Fruit fly (Drosophila melanogaster) whole organism, prepupa: ENCODE data around the gene Nct.
A peak's percentile ranks its signal among the peaks of the same experiment; 100 is the strongest.

Experiments
- Blimp-1 ChIP-seq: fragments of 200-800 bp; sonication (Bioruptor generic); optimal IDR thresholded peaks from 3 replicates; lab custom pipeline; 2017; ENCODE audit warnings: missing biosample characterization, missing genetic modification characterization, mild to moderate bottlenecking, moderate library complexity, missing genetic modification reagents
- CG10669 ChIP-seq: fragments of 200-800 bp; sonication (Bioruptor generic); optimal IDR thresholded peaks from 3 replicates; lab custom pipeline; 2018; ENCODE audit warnings: missing biosample characterization, mild to moderate bottlenecking, missing genetic modification characterization, moderate library complexity
- CG11294 ChIP-seq: fragments of 200-800 bp; sonication (Bioruptor generic); IDR thresholded peaks from 2 replicates; pipeline ENCODE4 v1.3.6; 2022; ENCODE audit warnings: missing biosample characterization, missing genetic modification characterization
- CG11762 ChIP-seq: fragments of 200-800 bp; sonication (Bioruptor generic); optimal IDR thresholded peaks from 3 replicates; lab custom pipeline; 2016; ENCODE audit warnings: missing biosample characterization, missing genetic modification characterization; ENCODE audit not compliant: insufficient read depth
- CG1621 ChIP-seq: fragments of 200-800 bp; sonication (Bioruptor generic); optimal IDR thresholded peaks from 3 replicates; lab custom pipeline; 2018; ENCODE audit warnings: missing biosample characterization, mild to moderate bottlenecking, missing genetic modification characterization
- CG16779 ChIP-seq: fragments of 200-800 bp; sonication (Bioruptor generic); optimal IDR thresholded peaks from 3 replicates; lab custom pipeline; 2017; ENCODE audit warnings: missing biosample characterization, mild to moderate bottlenecking, missing genetic modification characterization
- CG3032 ChIP-seq: fragments of 200-800 bp; optimal IDR thresholded peaks from 2 replicates; lab custom pipeline; 2019; ENCODE audit warnings: missing biosample characterization, mild to moderate bottlenecking, missing genetic modification characterization, moderate library complexity
- CG31627 ChIP-seq: fragments of 200-800 bp; sonication (Bioruptor generic); optimal IDR thresholded peaks from 3 replicates; lab custom pipeline; 2016; ENCODE audit warnings: missing biosample characterization, missing genetic modification characterization
- CG34406 ChIP-seq: fragments of 200-800 bp; sonication (Bioruptor generic); optimal IDR thresholded peaks from 3 replicates; lab custom pipeline; 2016; ENCODE audit warnings: missing biosample characterization, missing genetic modification characterization
- CG3919 ChIP-seq: fragments of 200-800 bp; sonication (Bioruptor generic); optimal IDR thresholded peaks from 3 replicates; lab custom pipeline; 2016; ENCODE audit warnings: missing biosample characterization, missing genetic modification characterization
- CG6808 ChIP-seq: fragments of 200-800 bp; sonication (Bioruptor generic); optimal IDR thresholded peaks from 3 replicates; lab custom pipeline; 2017; ENCODE audit warnings: missing biosample characterization, missing genetic modification characterization, mild to moderate bottlenecking, moderate library complexity, missing genetic modification reagents
- CG6854 ChIP-seq: fragments of 200-800 bp; sonication (Bioruptor generic); optimal IDR thresholded peaks from 2 replicates; lab custom pipeline; 2017; ENCODE audit warnings: missing biosample characterization, mild to moderate bottlenecking, missing genetic modification characterization
- Eip93F ChIP-seq: fragments of 200-800 bp; sonication (Bioruptor generic); optimal IDR thresholded peaks from 2 replicates; lab custom pipeline; 2016; ENCODE audit warnings: missing biosample characterization, mild to moderate bottlenecking, missing genetic modification characterization
- Ets96B ChIP-seq: fragments of 200-800 bp; optimal IDR thresholded peaks from 2 replicates; lab custom pipeline; 2019; ENCODE audit warnings: missing biosample characterization, mild to moderate bottlenecking, missing genetic modification characterization, moderate library complexity
- Gug ChIP-seq: fragments of 200-800 bp; sonication (Bioruptor generic); IDR thresholded peaks from 2 replicates; pipeline ENCODE4 v1.3.6; 2022; ENCODE audit warnings: missing biosample characterization, missing genetic modification characterization
- Met ChIP-seq: fragments of 200-800 bp; sonication (Bioruptor generic); optimal IDR thresholded peaks from 3 replicates; lab custom pipeline; 2016; ENCODE audit warnings: missing biosample characterization, missing genetic modification characterization
- OdsH ChIP-seq: fragments of 200-800 bp; sonication (Bioruptor generic); optimal IDR thresholded peaks from 3 replicates; lab custom pipeline; 2016; ENCODE audit warnings: missing biosample characterization, missing genetic modification characterization
- Sox102F ChIP-seq: fragments of 200-800 bp; sonication (Bioruptor generic); optimal IDR thresholded peaks from 2 replicates; lab custom pipeline; 2016; ENCODE audit warnings: missing biosample characterization, mild to moderate bottlenecking, missing genetic modification characterization
- Sox14 ChIP-seq: fragments of 200-800 bp; sonication (Bioruptor generic); optimal IDR thresholded peaks from 3 replicates; lab custom pipeline; 2016; ENCODE audit warnings: missing biosample characterization, missing genetic modification characterization
- Sox15 ChIP-seq: fragments of 200-800 bp; sonication (Bioruptor generic); optimal IDR thresholded peaks from 3 replicates; lab custom pipeline; 2016; ENCODE audit warnings: missing biosample characterization, missing genetic modification characterization
- achi ChIP-seq: fragments of 200-800 bp; sonication (Bioruptor generic); optimal IDR thresholded peaks from 3 replicates; lab custom pipeline; 2016; ENCODE audit warnings: missing biosample characterization, missing genetic modification characterization
- acj6 ChIP-seq: fragments of 200-800 bp; sonication (Bioruptor generic); optimal IDR thresholded peaks from 3 replicates; lab custom pipeline; 2016; ENCODE audit warnings: missing biosample characterization, missing genetic modification characterization
- cyc ChIP-seq: fragments of 200-800 bp; sonication (Bioruptor generic); optimal IDR thresholded peaks from 3 replicates; lab custom pipeline; 2016; ENCODE audit warnings: missing biosample characterization, missing genetic modification characterization
- dac ChIP-seq: fragments of 200-800 bp; sonication (Bioruptor generic); optimal IDR thresholded peaks from 2 replicates; lab custom pipeline; 2017; ENCODE audit warnings: missing biosample characterization, mild to moderate bottlenecking, missing genetic modification characterization
- eg ChIP-seq: fragments of 200-800 bp; sonication (Bioruptor generic); IDR thresholded peaks from 3 replicates; pipeline ENCODE4 v1.3.6; 2022; ENCODE audit warnings: missing biosample characterization, missing genetic modification characterization
- esn ChIP-seq: fragments of 200-800 bp; sonication (Bioruptor generic); optimal IDR thresholded peaks from 2 replicates; lab custom pipeline; 2016; ENCODE audit warnings: missing biosample characterization, mild to moderate bottlenecking, missing genetic modification characterization, moderate library complexity
- fd59A ChIP-seq: fragments of 200-800 bp; sonication (Bioruptor generic); optimal IDR thresholded peaks from 2 replicates; lab custom pipeline; 2017; ENCODE audit warnings: missing biosample characterization, mild to moderate bottlenecking, missing genetic modification characterization, missing genetic modification reagents
- fd85E ChIP-seq: fragments of 200-800 bp; sonication (Bioruptor generic); optimal IDR thresholded peaks from 3 replicates; lab custom pipeline; 2016; ENCODE audit warnings: missing biosample characterization, missing genetic modification characterization
- lz ChIP-seq: fragments of 200-800 bp; sonication (Bioruptor generic); optimal IDR thresholded peaks from 3 replicates; lab custom pipeline; 2016; ENCODE audit warnings: missing biosample characterization, missing genetic modification characterization
- net ChIP-seq: fragments of 200-800 bp; sonication (Bioruptor generic); optimal IDR thresholded peaks from 3 replicates; lab custom pipeline; 2016; ENCODE audit warnings: missing biosample characterization, missing genetic modification characterization
- pdm3 ChIP-seq: fragments of 200-800 bp; sonication (Bioruptor generic); optimal IDR thresholded peaks from 3 replicates; lab custom pipeline; 2016; ENCODE audit warnings: missing biosample characterization, missing genetic modification characterization
- salr ChIP-seq, 2 experiments: fragments of 200-800 bp; sonication (Bioruptor generic); optimal IDR thresholded peaks; 3 replicates each; lab custom pipeline; 2016 to 2018; ENCODE audit warnings: missing biosample characterization in 2 of 2, missing genetic modification characterization in 2 of 2, mild to moderate bottlenecking in 1 of 2
- spab ChIP-seq: fragments of 200-800 bp; sonication (Bioruptor generic); optimal IDR thresholded peaks from 2 replicates; lab custom pipeline; 2017; ENCODE audit warnings: missing biosample characterization, mild to moderate bottlenecking, missing genetic modification characterization, missing genetic modification reagents
- ss ChIP-seq, 2 experiments: fragments of 200-800 bp; sonication (Bioruptor generic); optimal IDR thresholded peaks; 2 replicates in 1 of 2; 3 replicates in 1 of 2; lab custom pipeline; 2017 to 2018; ENCODE audit warnings: mild to moderate bottlenecking in 2 of 2, missing biosample characterization in 2 of 2, missing genetic modification characterization in 2 of 2, moderate library complexity in 1 of 2
- svp ChIP-seq: fragments of 200-800 bp; sonication (Bioruptor generic); peaks from one replicate; lab custom pipeline; 2016; ENCODE audit warnings: missing biosample characterization, missing genetic modification characterization
- vri ChIP-seq: fragments of 200-800 bp; sonication (Bioruptor generic); optimal IDR thresholded peaks from 3 replicates; lab custom pipeline; 2016; ENCODE audit warnings: missing biosample characterization, mild to moderate bottlenecking, missing genetic modification characterization

Gene Nct

DNA sequence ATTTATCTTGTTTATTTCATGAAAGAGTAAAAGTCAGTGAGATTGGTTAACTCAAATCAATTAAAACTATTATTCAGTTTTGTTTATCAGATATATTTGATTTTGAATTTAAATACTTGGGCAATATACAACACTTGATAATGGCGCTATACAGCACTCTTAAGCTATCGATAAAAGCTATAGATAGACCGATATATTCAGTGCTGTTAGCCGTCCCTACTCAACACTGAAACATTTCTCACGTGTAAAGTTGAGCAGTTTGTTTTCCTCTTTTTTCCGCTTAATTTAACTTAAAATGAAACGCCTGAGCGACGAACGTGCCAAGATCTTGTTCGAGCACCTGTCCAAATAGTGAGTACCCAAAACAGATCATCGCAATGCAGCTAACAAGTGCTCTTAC is 981 bp upstream of the Nct start, which contains the start of gene CG7006 (continued):
- TF ChIP-seq CG3919 (GFP tag; lab: Kevin White, UChicago): no peak
- no peak for TF ChIP-seq spab (GFP tag; lab: Kevin White, UChicago)
- no peak for TF ChIP-seq eg (GFP tag; lab: Robert Waterston, UW)
- TF ChIP-seq acj6: peak; percentile 41
- TF ChIP-seq Eip93F (GFP tag; lab: Kevin White, UChicago): no peak
- TF ChIP-seq Sox102F: no peak
- no peak for TF ChIP-seq Sox15 (GFP tag; lab: Kevin White, UChicago)

DNA sequence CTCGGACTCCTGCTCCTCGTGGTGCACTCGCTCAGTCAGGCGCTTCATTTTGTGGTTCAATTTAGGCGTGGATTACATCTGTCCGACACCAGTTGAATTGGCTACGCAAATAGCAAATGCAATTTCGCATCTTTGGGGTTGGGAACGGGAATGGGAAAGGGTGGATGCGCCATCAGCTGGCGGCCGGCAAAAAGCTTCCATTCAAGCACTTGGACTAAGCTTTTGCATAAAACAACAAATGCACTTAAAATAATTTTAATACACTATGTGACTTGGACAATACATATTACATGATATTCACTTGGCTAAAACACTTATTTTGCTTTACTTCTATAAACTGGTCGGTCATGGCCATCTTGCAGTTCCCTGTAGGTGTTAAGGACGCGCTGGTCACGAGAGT is 4.7 kb downstream of the Nct start, which contains the start of gene HDAC11:
TSS of gene HDAC11 (minus strand) at position 101 of the 400 bp plus-strand sequence.
- TF ChIP-seq pdm3 (GFP tag; lab: Kevin White, UChicago) (no peak), esn (GFP tag; lab: Kevin White, UChicago) (no peak), eg (GFP tag; lab: Robert Waterston, UW) (no peak), Blimp-1 (GFP tag; lab: Kevin White, UChicago) (no peak), vri (no peak), Met (GFP tag; lab: Kevin White, UChicago) (no peak), salr (GFP tag; optimal IDR thresholded peaks at IDR 0.05; lab: Kevin White, UChicago) (no peak), ss (GFP tag; optimal IDR thresholded peaks at IDR 0.05; lab: Kevin White, UChicago) (no peak), CG6854 (GFP tag; lab: Kevin White, UChicago) (no peak), CG10669 (GFP tag; lab: Kevin White, UChicago) (no peak), svp (GFP tag; lab: Kevin White, UChicago) (no peak), CG34406 (GFP tag; lab: Kevin White, UChicago) (no peak)

DNA sequence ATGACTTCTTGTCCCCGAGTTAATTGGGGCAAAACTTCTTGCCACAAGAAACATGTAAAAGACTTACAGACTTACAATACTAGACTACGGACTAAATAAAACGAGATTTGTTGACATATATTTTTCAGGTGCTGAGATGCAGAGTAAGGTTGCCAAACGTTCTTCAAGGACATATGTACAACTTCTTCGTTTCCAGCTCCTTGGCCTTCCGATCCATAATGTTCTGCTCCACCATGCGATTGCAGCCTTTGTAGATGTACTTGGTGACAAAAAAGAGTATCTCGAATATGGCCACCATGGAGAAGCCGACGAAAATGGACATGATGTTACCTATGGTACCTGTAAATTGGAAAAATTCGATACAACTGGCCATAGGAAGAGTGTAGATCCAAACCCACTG is 6.1 kb downstream of the Nct start, which contains the start of gene CAH4:
TSS of gene CAH4 (minus strand) at position 101 of the 400 bp plus-strand sequence.
- TF ChIP-seq Sox14 (GFP tag; lab: Kevin White, UChicago) (no peak), svp (GFP tag; lab: Kevin White, UChicago) (no peak), Ets96B (tag; lab: Kevin White, UChicago) (no peak), CG3032 (tag; lab: Kevin White, UChicago) (no peak), fd85E (GFP tag; lab: Kevin White, UChicago) (no peak), OdsH (GFP tag; lab: Kevin White, UChicago) (no peak), Met (GFP tag; lab: Kevin White, UChicago) (no peak), CG11294 (GFP tag; lab: Robert Waterston, UW) (no peak), CG16779 (tag; lab: Kevin White, UChicago) (no peak), vri (no peak), dac (GFP tag; lab: Kevin White, UChicago) (no peak), CG11762 (GFP tag; lab: Kevin White, UChicago) (no peak), fd59A (GFP tag; lab: Kevin White, UChicago) (no peak), CG31627 (GFP tag; lab: Kevin White, UChicago) (no peak)

DNA sequence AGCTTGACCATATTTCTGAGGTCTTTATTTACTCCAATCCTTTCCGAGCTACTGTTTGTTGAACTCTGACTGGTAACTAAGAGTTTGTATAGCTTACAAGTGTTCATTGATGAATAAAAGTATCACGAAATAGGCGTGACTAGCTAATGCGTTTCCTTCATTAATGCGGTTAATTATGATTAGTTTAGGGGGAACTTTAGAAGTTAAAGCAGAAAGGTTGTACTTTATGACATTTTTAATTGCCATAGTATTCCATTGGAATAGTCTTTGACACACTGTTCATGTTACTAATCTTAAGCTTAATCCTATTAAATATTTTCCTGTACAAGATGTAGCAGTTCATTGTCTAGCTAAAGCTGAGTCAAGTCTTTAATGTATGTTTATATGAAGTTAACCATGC is 8.3 kb downstream of the Nct start, which contains the start of gene ppk22:
TSS of gene ppk22 (minus strand) at position 101 of the 400 bp plus-strand sequence.
- TF ChIP-seq fd85E (GFP tag; lab: Kevin White, UChicago): no peak
- no peak for TF ChIP-seq eg (GFP tag; lab: Robert Waterston, UW)
- TF ChIP-seq net (GFP tag; lab: Kevin White, UChicago): no peak
- no peak for TF ChIP-seq CG1621 (tag; lab: Kevin White, UChicago)
- TF ChIP-seq ss (GFP tag; optimal IDR thresholded peaks at IDR 0.05; lab: Kevin White, UChicago): no peak
- no peak for TF ChIP-seq Gug (GFP tag; lab: Robert Waterston, UW)
- no peak for TF ChIP-seq achi (GFP tag; lab: Kevin White, UChicago)
- no peak for TF ChIP-seq lz (GFP tag; lab: Kevin White, UChicago)
- TF ChIP-seq CG6808: no peak
- TF ChIP-seq Eip93F (GFP tag; lab: Kevin White, UChicago): no peak
- TF ChIP-seq CG34406 (GFP tag; lab: Kevin White, UChicago): no peak
- TF ChIP-seq cyc: no peak
- TF ChIP-seq vri: no peak
- no peak for TF ChIP-seq Sox102F
- TF ChIP-seq, all 60 proteins: peak for 0
